Fruit fly (Drosophila melanogaster): ENCODE data around the gene fax.

Gene fax

dm6 chr3L:16357187-16357728 lies 54.4 kb downstream of the fax start:
- TF ChIP-seq CG9948 (tag; optimal IDR thresholded peaks at IDR 0.05) = no peak
- TF ChIP-seq Pif1B (GFP tag; optimal IDR thresholded peaks at IDR 0.05) = no peak
- no peak for TF ChIP-seq D1 (tag; optimal IDR thresholded peaks at IDR 0.05)
- TF ChIP-seq fd96Ca (GFP tag; IDR thresholded peaks at IDR 0.05) = no peak
- TF ChIP-seq EcR (GFP tag; optimal IDR thresholded peaks at IDR 0.05) = peak; percentile 91
- TF ChIP-seq CG32121 (GFP tag; IDR thresholded peaks at IDR 0.05) = no peak

dm6 chr3L:16356171-16356765 lies 55.4 kb downstream of the fax start:
- TF ChIP-seq CG8301 (tag; optimal IDR thresholded peaks at IDR 0.05) (no peak), CG14655 (GFP tag; optimal IDR thresholded peaks at IDR 0.05) (no peak), fd96Ca (GFP tag; IDR thresholded peaks at IDR 0.05) (0 out of 3 replicates have a peak, but pooled peaks have one; percentile 9)

- TF ChIP-seq Ets98B (GFP tag; IDR thresholded peaks at IDR 0.05) (no peak), CG14655 (GFP tag; optimal IDR thresholded peaks at IDR 0.05) (no peak), CG9948 (tag; optimal IDR thresholded peaks at IDR 0.05) (no peak), CG4496 (GFP tag; IDR thresholded peaks at IDR 0.05) (no peak), Pif1A (GFP tag; optimal IDR thresholded peaks at IDR 0.05) (no peak), CG15710 (tag; optimal IDR thresholded peaks at IDR 0.05) (no peak), gl (tag; optimal IDR thresholded peaks at IDR 0.05) (no peak), fd96Ca (GFP tag; IDR thresholded peaks at IDR 0.05) (no peak), CG32121 (GFP tag; IDR thresholded peaks at IDR 0.05) (no peak), rn (GFP tag; IDR thresholded peaks at IDR 0.05) (no peak), CG17806 (tag; optimal IDR thresholded peaks at IDR 0.05) (no peak), CG13204 (GFP tag; optimal IDR thresholded peaks at IDR 0.05) (no peak), CG12605 (GFP tag; IDR thresholded peaks at IDR 0.05) (no peak), CG34367 (tag; optimal IDR thresholded peaks at IDR 0.05) (no peak), CG10348 (GFP tag; IDR thresholded peaks at IDR 0.05) (no peak), CG8159 (tag; optimal IDR thresholded peaks at IDR 0.05) (no peak), Pif1B (GFP tag; optimal IDR thresholded peaks at IDR 0.05) (no peak), EcR (GFP tag; optimal IDR thresholded peaks at IDR 0.05) (no peak)
Measured at dm6 chr3L:16354197-16354596, 57.4 kb downstream of the fax start, which contains the start of gene Pdh. Gene Pdh, minus strand, starts transcription at chr3L:16354297.
